Fruit fly (Drosophila melanogaster) whole organism, wandering third instar larva: ENCODE data around the gene Atpalpha.

Experiments
- Abd-B ChIP-seq: fragments of >200 bp; optimal IDR thresholded peaks from 2 replicates; lab custom pipeline; 2017; ENCODE audit warnings: missing biosample characterization, missing genetic modification characterization
- CrebA ChIP-seq: fragments of 200-800 bp; sonication (Bioruptor generic); optimal IDR thresholded peaks from 2 replicates; lab custom pipeline; 2016; ENCODE audit warnings: missing biosample characterization, mild to moderate bottlenecking, missing genetic modification characterization, borderline replicate concordance
- HLH106 ChIP-seq: fragments of 200-800 bp; optimal IDR thresholded peaks from 3 replicates; lab custom pipeline; 2019; ENCODE audit warnings: missing biosample characterization, mild to moderate bottlenecking, missing genetic modification characterization, moderate library complexity
- Jra ChIP-seq: sonication (Bioruptor generic); optimal IDR thresholded peaks from 2 replicates; lab custom pipeline; 2016; ENCODE audit warnings: missing biosample characterization, missing genetic modification characterization
- OdsH ChIP-seq: fragments of 200-800 bp; sonication (Bioruptor generic); optimal IDR thresholded peaks from 2 replicates; lab custom pipeline; 2016; ENCODE audit warnings: missing biosample characterization, mild to moderate bottlenecking, missing genetic modification characterization
- Vsx2 ChIP-seq: fragments of 200-300, 225-300 bp; sonication (Bioruptor generic); optimal IDR thresholded peaks from 2 replicates; lab custom pipeline; 2018; ENCODE audit warnings: missing biosample characterization, missing genetic modification characterization; ENCODE audit not compliant: partially characterized antibody
- br ChIP-seq: fragments of 200-800 bp; sonication (Bioruptor generic); optimal IDR thresholded peaks from 2 replicates; lab custom pipeline; 2016; ENCODE audit warnings: missing biosample characterization, missing genetic modification characterization
- brk ChIP-seq: fragments of 200-800 bp; sonication (Bioruptor generic); optimal IDR thresholded peaks from 2 replicates; lab custom pipeline; 2016; ENCODE audit warnings: missing biosample characterization, mild to moderate bottlenecking, missing genetic modification characterization
- fru ChIP-seq: fragments of 200-800 bp; sonication (Bioruptor generic); optimal IDR thresholded peaks from 3 replicates; lab custom pipeline; 2016; ENCODE audit warnings: missing biosample characterization, mild to moderate bottlenecking, missing genetic modification characterization
- pan ChIP-seq: fragments of >200 bp; optimal IDR thresholded peaks from 2 replicates; lab custom pipeline; 2017
- psq ChIP-seq: fragments of 200-800 bp; sonication (Bioruptor generic); optimal IDR thresholded peaks from 3 replicates; lab custom pipeline; 2017; ENCODE audit warnings: missing biosample characterization, mild to moderate bottlenecking, missing genetic modification characterization, moderate library complexity
- rgr ChIP-seq: fragments of 200-800 bp; sonication (Bioruptor generic); optimal IDR thresholded peaks from 3 replicates; lab custom pipeline; 2016; ENCODE audit warnings: missing biosample characterization, mild to moderate bottlenecking, missing genetic modification characterization
- sage ChIP-seq: fragments of 200-800 bp; sonication (Bioruptor generic); optimal IDR thresholded peaks from 2 replicates; lab custom pipeline; 2016; ENCODE audit warnings: missing biosample characterization, mild to moderate bottlenecking, missing genetic modification characterization
- tai ChIP-seq: sonication (Bioruptor generic); optimal IDR thresholded peaks from 2 replicates; lab custom pipeline; 2016; ENCODE audit warnings: missing biosample characterization, missing genetic modification characterization

- TF ChIP-seq br (GFP tag; lab: Kevin White, UChicago) (no peak), Jra (GFP tag; lab: Kevin White, UChicago) (no peak), Abd-B (GFP tag; lab: Kevin White, UChicago) (no peak), Vsx2 (GFP tag; lab: Kevin White, UChicago) (no peak), psq (GFP tag; lab: Kevin White, UChicago) (no peak), HLH106 (tag; lab: Kevin White, UChicago) (no peak), pan (lab: Kevin White, UChicago) (no peak), fru (no peak), brk (no peak), tai (GFP tag; lab: Kevin White, UChicago) (no peak), rgr (GFP tag; lab: Kevin White, UChicago) (no peak), OdsH (GFP tag; lab: Kevin White, UChicago) (no peak), sage (GFP tag; lab: Kevin White, UChicago) (no peak), CrebA (no peak)
Observed at dm6 chr3R:20984087-20984486, 35.6 kb downstream of the Atpalpha start.
